Fruit fly (Drosophila melanogaster): ENCODE results near the gene ine.

ine gene

dm6 chr2L:4422154-4422553 is 54.7 kb downstream of the ine start (continued):
- TF ChIP-seq pnt (GFP tag; optimal IDR thresholded peaks at IDR 0.05), result no peak
- no peak for TF ChIP-seq Abd-B (GFP tag; optimal IDR thresholded peaks at IDR 0.05)
- no peak for TF ChIP-seq ttk (GFP tag; IDR thresholded peaks at IDR 0.05)
- 0 out of 3 replicates have a peak, but pooled peaks have one; percentile 16 for TF ChIP-seq dysf (GFP tag; IDR thresholded peaks at IDR 0.05)
- no peak for TF ChIP-seq CG1024 (GFP tag; IDR thresholded peaks at IDR 0.05)
- no peak for TF ChIP-seq CG9609 (GFP tag; optimal IDR thresholded peaks at IDR 0.05)
- TF ChIP-seq CG5245 (GFP tag; optimal IDR thresholded peaks at IDR 0.05), result no peak
- TF ChIP-seq CG7987 (GFP tag; optimal IDR thresholded peaks at IDR 0.05), result no peak
- TF ChIP-seq Rfx (GFP tag; IDR thresholded peaks at IDR 0.05), result no peak
- TF ChIP-seq CG10267 (tag; optimal IDR thresholded peaks at IDR 0.05), result no peak
- peak; percentile 23; the same call in 1 of the 2 replicates for TF ChIP-seq dimm (GFP tag; IDR thresholded peaks at IDR 0.05)
- TF ChIP-seq tio (GFP tag; optimal IDR thresholded peaks at IDR 0.05), result no peak
- TF ChIP-seq slbo (GFP tag; IDR thresholded peaks at IDR 0.05), result no peak
- no peak for TF ChIP-seq slp2 (GFP tag; optimal IDR thresholded peaks at IDR 0.05)
- TF ChIP-seq CG1647 (GFP tag; optimal IDR thresholded peaks at IDR 0.05), result no peak
- TF ChIP-seq NK7.1 (GFP tag; optimal IDR thresholded peaks at IDR 0.05), result no peak
- TF ChIP-seq YL-1 (GFP tag; optimal IDR thresholded peaks at IDR 0.05), result no peak
- TF ChIP-seq CG16779 (GFP tag; IDR thresholded peaks at IDR 0.05), result no peak
- TF ChIP-seq lilli (GFP tag; optimal IDR thresholded peaks at IDR 0.05), result peak; percentile 5
- TF ChIP-seq CG10147 (GFP tag; optimal IDR thresholded peaks at IDR 0.05), result no peak
- no peak for TF ChIP-seq Trl (optimal IDR thresholded peaks at IDR 0.05)
- no peak for TF ChIP-seq Trl (GFP tag; optimal IDR thresholded peaks at IDR 0.05)
- TF ChIP-seq trh (GFP tag; optimal IDR thresholded peaks at IDR 0.05), result no peak
- peak; percentile 63 for TF ChIP-seq Ets65A (GFP tag)
- TF ChIP-seq CG17829 (tag; optimal IDR thresholded peaks at IDR 0.05), result no peak
- TF ChIP-seq CG11695 (GFP tag; IDR thresholded peaks at IDR 0.05), result no peak
- TF ChIP-seq Hr78 (GFP tag; optimal IDR thresholded peaks at IDR 0.05), result no peak
- no peak for TF ChIP-seq gt (GFP tag; IDR thresholded peaks at IDR 0.05)
- no peak for TF ChIP-seq trem (tag; optimal IDR thresholded peaks at IDR 0.05)
- no peak for TF ChIP-seq slou (GFP tag; optimal IDR thresholded peaks at IDR 0.05)
- no peak for TF ChIP-seq CG2678 (tag; optimal IDR thresholded peaks at IDR 0.05)
- no peak for TF ChIP-seq CG8388 (GFP tag; optimal IDR thresholded peaks at IDR 0.05)
- TF ChIP-seq CG18599 (GFP tag; optimal IDR thresholded peaks at IDR 0.05), result peak; percentile 49
- no peak for TF ChIP-seq CG13287 (GFP tag; IDR thresholded peaks at IDR 0.05; ENCODE audit: partially characterized antibody)
- TF ChIP-seq CG13624 (GFP tag; optimal IDR thresholded peaks at IDR 0.05), result no peak
- TF ChIP-seq CG10431 (GFP tag; optimal IDR thresholded peaks at IDR 0.05), result no peak
- TF ChIP-seq CG17361 (GFP tag; IDR thresholded peaks at IDR 0.05), result no peak
- peak; percentile 34 for TF ChIP-seq CG2120 (GFP tag; optimal IDR thresholded peaks at IDR 0.05)
- no peak for TF ChIP-seq Side (GFP tag; optimal IDR thresholded peaks at IDR 0.05)
- no peak for TF ChIP-seq yki (optimal IDR thresholded peaks at IDR 0.05)
- no peak for TF ChIP-seq D19A (tag; optimal IDR thresholded peaks at IDR 0.05)
- TF ChIP-seq CG2199 (GFP tag; IDR thresholded peaks at IDR 0.05), result no peak
- no peak for TF ChIP-seq CG4282 (GFP tag; optimal IDR thresholded peaks at IDR 0.05)
- TF ChIP-seq Ada2b (GFP tag; IDR thresholded peaks at IDR 0.05), result peak; percentile 19; the same call in 1 of the 2 replicates
- no peak for TF ChIP-seq CG14710 (tag; optimal IDR thresholded peaks at IDR 0.05)
- peak; percentile 10 for TF ChIP-seq gem (tag; optimal IDR thresholded peaks at IDR 0.05)
- no peak for TF ChIP-seq lmd (GFP tag; IDR thresholded peaks at IDR 0.05)
- TF ChIP-seq CG13894 (tag; optimal IDR thresholded peaks at IDR 0.05), result no peak
- TF ChIP-seq prd (optimal IDR thresholded peaks at IDR 0.05), result no peak
- peak; percentile 28; the same call in 1 of the 3 replicates for TF ChIP-seq prd (GFP tag; IDR thresholded peaks at IDR 0.05)
- TF ChIP-seq CG14014 (GFP tag; IDR thresholded peaks at IDR 0.05), result no peak
- no peak for TF ChIP-seq eyg (GFP tag; optimal IDR thresholded peaks at IDR 0.05)
- 0 out of 2 replicates have a peak, but pooled peaks have one; percentile 35 for TF ChIP-seq CG17612 (GFP tag; IDR thresholded peaks at IDR 0.05)
